Worm (Caenorhabditis elegans): ENCODE data around the gene clec-10.
A peak's percentile ranks its signal among the peaks of the same experiment; 100 is the strongest.

The clec-10 gene

DNA sequence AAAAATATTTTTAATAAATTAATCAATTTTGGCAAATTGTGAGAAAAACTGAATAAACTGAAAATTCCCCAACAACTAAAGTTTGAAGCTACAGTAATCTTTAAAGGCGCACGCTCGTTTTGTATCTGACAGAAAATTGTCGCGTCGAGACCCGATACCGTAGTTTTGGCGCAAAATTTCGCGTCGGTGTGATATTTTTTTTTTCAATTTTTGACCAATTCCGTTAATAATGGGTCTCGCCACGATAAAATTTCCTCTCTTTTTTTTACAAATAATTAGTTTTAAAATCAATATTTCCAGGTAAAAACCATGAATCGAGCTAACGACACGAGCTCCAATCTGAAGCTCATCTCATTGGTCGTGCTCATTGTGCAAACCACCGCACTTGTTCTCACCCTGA lies 13.9 kb upstream of the clec-10 start, which contains the start of gene nstp-4:
Gene nstp-4, plus strand, starts transcription at position 301 of the 400 bp plus-strand sequence.
- TF ChIP-seq ztf-7 (tag; optimal IDR thresholded peaks at IDR 0.05), result no peak
- no peak for TF ChIP-seq spr-3 (GFP tag; optimal IDR thresholded peaks at IDR 0.05)
- no peak for TF ChIP-seq nhr-111 (GFP tag; optimal IDR thresholded peaks at IDR 0.05)
- no peak for TF ChIP-seq zfp-2 (tag; optimal IDR thresholded peaks at IDR 0.05)
- no peak for TF ChIP-seq ceh-20 (GFP tag; IDR thresholded peaks at IDR 0.05)
- no peak for TF ChIP-seq rbr-2 (tag; optimal IDR thresholded peaks at IDR 0.05)
- TF ChIP-seq zag-1 (tag; optimal IDR thresholded peaks at IDR 0.05), result no peak
- no peak for TF ChIP-seq hlh-30 (tag; optimal IDR thresholded peaks at IDR 0.05; ENCODE audit: insufficient read depth)
- TF ChIP-seq Y5F2A.4 (GFP tag; optimal IDR thresholded peaks at IDR 0.05), result no peak

DNA sequence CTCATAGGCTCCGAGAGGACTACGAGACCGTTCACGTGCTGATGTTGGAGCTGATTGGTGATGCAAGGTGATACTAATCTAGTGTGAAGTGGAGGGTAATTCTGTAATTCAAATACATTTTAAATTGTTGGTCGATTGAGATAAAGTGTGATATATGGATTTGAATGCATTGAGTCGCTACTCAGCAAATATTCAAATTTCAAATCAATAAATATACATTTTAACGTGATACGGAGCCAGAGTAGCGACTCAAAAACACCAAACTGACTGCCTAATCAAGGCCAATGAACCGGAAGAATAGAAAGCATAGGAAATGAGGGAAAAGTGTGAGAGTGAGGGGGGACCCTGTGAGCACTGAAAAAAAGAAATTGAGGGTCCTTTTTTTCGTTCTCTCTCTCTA lies 3.2 kb upstream of the clec-10 start, which contains the start of gene C03H5.6:
Gene C03H5.6, minus strand, starts transcription at position 101 of the 400 bp plus-strand sequence.
- no peak for TF ChIP-seq sdz-12 (GFP tag; optimal IDR thresholded peaks at IDR 0.05)
- TF ChIP-seq unc-39 (tag; optimal IDR thresholded peaks at IDR 0.05), result no peak

DNA sequence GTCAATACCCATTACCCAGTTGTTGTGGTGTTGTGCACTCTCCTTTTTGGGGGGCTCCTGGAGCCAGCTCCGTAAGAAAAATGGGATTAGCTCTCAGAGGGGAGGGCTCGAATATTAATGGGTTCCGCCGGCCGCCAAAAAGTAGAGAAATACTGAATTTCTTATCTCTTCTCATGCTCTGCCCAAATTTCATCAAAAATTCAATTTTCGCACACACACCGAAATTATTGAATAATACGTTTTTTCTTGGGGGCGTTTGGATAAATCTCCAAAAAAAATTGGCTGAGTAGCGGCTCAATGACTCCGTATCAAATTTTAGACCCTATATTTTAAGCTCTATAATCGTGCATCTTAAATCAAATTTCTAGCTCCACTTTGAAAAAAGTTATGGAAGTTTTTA lies 2.3 kb upstream of the clec-10 start:
- TF ChIP-seq egl-43 (GFP tag; IDR thresholded peaks at IDR 0.05) (no peak), Y75B8A.6 (GFP tag; IDR thresholded peaks at IDR 0.05) (no peak), aha-1 (tag) (peak; percentile 8)

DNA sequence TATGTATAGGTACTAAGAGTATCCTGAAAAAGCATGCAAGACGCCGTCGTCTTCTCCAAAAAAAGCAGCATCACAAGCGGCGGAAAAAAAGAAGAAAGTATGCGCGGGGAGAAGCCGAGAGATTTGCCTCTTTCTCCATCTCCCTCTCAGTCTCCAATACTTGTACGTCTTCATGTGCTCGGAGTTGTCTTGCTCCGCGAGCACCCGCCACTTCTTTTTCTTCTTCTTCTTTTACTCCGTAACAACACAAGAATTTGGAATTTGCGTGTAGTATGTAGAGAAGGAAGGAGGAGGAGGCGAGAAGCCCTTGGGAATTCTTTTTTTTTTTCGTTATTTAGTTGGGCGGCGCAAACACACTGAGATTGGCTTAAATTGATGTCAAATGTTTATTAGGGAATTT lies 1.3 kb upstream of the clec-10 start:
- TF ChIP-seq lsy-2 (tag; optimal IDR thresholded peaks at IDR 0.05), result peak in 1 of 2 experiments; percentile 34
- no peak for TF ChIP-seq R02D3.7 (tag; optimal IDR thresholded peaks at IDR 0.05)
- no peak for TF ChIP-seq nhr-111 (GFP tag; optimal IDR thresholded peaks at IDR 0.05)
- TF ChIP-seq F26F4.8 (GFP tag; conservative IDR thresholded peaks at IDR 0.05), result no peak
- peak; percentile 26 for TF ChIP-seq F37D6.2 (tag; optimal IDR thresholded peaks at IDR 0.05)
- no peak for TF ChIP-seq spr-3 (GFP tag; optimal IDR thresholded peaks at IDR 0.05)
- TF ChIP-seq mes-2 (tag; optimal IDR thresholded peaks at IDR 0.05; ENCODE audit: poor library complexity, severe bottlenecking), result peak; percentile 6
- TF ChIP-seq mep-1 (tag; optimal IDR thresholded peaks at IDR 0.05), result peak; percentile 48
- no peak for TF ChIP-seq ceh-28 (tag; optimal IDR thresholded peaks at IDR 0.05)
- no peak for TF ChIP-seq daf-19 (GFP tag; conservative IDR thresholded peaks at IDR 0.05)
- TF ChIP-seq dve-1 (tag; optimal IDR thresholded peaks at IDR 0.05; ENCODE audit: insufficient read depth), result no peak
- no peak for TF ChIP-seq Y75B8A.6 (GFP tag; IDR thresholded peaks at IDR 0.05)
- TF ChIP-seq hlh-30 (tag; optimal IDR thresholded peaks at IDR 0.05; ENCODE audit: insufficient read depth), result no peak
- TF ChIP-seq aha-1 (tag), result peak; percentile 89
- TF ChIP-seq lin-39 (tag; optimal IDR thresholded peaks at IDR 0.05), result no peak
- TF ChIP-seq Y48G9A.11 (GFP tag; IDR thresholded peaks at IDR 0.05), result no peak
- TF ChIP-seq fkh-10 (GFP tag; optimal IDR thresholded peaks at IDR 0.05), result peak; percentile 48
- TF ChIP-seq lin-13 (GFP tag; optimal IDR thresholded peaks at IDR 0.05), result no peak
- TF ChIP-seq nhr-41 (GFP tag; IDR thresholded peaks at IDR 0.05), result no peak
- no peak for TF ChIP-seq mdt-29 (GFP tag; IDR thresholded peaks at IDR 0.05)
- no peak for TF ChIP-seq dmd-8 (GFP tag; IDR thresholded peaks at IDR 0.05)
- TF ChIP-seq hmg-1.1 (GFP tag; IDR thresholded peaks at IDR 0.05), result peak; percentile 64
- peak; percentile 18 for TF ChIP-seq rbr-2 (tag; optimal IDR thresholded peaks at IDR 0.05)
- no peak for TF ChIP-seq set-16 (GFP tag; IDR thresholded peaks at IDR 0.05)
- TF ChIP-seq nhr-6 (tag; optimal IDR thresholded peaks at IDR 0.05), result no peak
- no peak for TF ChIP-seq ceh-20 (GFP tag; IDR thresholded peaks at IDR 0.05)
- no peak for TF ChIP-seq ceh-82 (tag; optimal IDR thresholded peaks at IDR 0.05)
- no peak for TF ChIP-seq skn-1 (tag; optimal IDR thresholded peaks at IDR 0.05)
- TF ChIP-seq D1046.2 (GFP tag; IDR thresholded peaks at IDR 0.05), result no peak
- TF ChIP-seq saeg-2 (GFP tag; IDR thresholded peaks at IDR 0.05), result no peak
- TF ChIP-seq duxl-1 (tag; optimal IDR thresholded peaks at IDR 0.05; ENCODE audit: poor library complexity), result no peak
